Worm (Caenorhabditis elegans): ENCODE data around the gene srd-16.

The srd-16 gene

ce11 chrV:5899940-5900339 is at the start of gene srd-16:
Gene srd-16, minus strand, starts transcription at chrV:5900040.
- no peak for TF ChIP-seq dao-5 (tag; optimal IDR thresholded peaks at IDR 0.05)
- TF ChIP-seq him-1 (tag; optimal IDR thresholded peaks at IDR 0.05), result no peak
- TF ChIP-seq W03F9.2 (tag; optimal IDR thresholded peaks at IDR 0.05), result no peak

DNA sequence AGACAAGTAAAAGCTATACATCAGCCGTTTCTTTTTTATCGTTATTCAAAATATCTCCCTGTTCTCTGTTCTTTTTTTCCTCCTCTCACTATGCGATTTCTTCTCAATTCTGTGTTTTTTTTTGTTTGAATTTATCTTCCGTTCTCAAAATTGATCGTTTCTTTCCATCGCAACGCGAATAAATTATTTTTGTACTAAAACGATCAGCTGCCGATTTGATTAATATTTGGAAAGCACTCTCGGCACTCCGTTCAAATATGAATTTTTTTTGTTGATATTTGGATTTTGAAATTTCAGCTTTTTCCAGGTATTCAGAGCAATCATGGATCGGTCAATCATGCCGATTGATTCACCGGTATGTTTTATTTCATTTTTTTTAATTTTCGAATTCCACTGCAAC is 43.3 kb upstream of the srd-16 start, which contains the start of gene pst-1:
Gene pst-1 (plus strand): TSS at position 301 of the 400 bp plus-strand sequence.
- TF ChIP-seq him-1 (tag; optimal IDR thresholded peaks at IDR 0.05), result no peak
- TF ChIP-seq dao-5 (tag; optimal IDR thresholded peaks at IDR 0.05), result no peak
- no peak for TF ChIP-seq W03F9.2 (tag; optimal IDR thresholded peaks at IDR 0.05)

DNA sequence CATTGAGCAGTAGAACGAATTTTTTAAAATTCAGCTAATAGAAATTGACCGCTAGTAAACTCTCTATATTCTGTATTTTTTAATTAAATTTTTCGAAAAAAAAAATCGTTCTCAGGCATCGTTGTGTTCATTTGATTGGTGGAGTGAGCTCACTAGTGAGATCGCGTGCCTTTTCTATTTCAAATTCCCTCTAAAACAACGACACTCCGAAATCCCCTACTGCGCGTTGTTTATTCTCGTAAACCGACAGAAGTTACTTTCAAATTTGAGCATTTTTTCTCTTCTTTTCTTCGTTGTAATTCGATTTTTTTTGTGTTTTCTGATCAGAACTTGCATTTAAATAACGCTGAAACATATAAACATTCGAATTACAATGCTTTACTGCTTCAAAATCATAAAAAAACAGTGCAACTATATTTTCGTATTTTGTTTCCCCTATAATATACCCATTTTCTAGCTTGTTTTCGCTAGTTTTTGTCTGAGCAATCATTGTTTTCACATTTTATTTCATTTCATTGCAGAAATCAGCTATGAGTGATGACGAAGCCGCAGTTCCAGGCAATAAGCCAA is 39.7 kb upstream of the srd-16 start, which contains the start of gene syf-3:
Gene syf-3 (plus strand): TSS at position 520 of the 570 bp plus-strand sequence.
- no peak for TF ChIP-seq him-1 (tag; optimal IDR thresholded peaks at IDR 0.05)
- TF ChIP-seq dao-5 (tag; optimal IDR thresholded peaks at IDR 0.05), result no peak
- no peak for TF ChIP-seq W03F9.2 (tag; optimal IDR thresholded peaks at IDR 0.05)

- TF ChIP-seq W03F9.2 (tag; optimal IDR thresholded peaks at IDR 0.05) (no peak), him-1 (tag; optimal IDR thresholded peaks at IDR 0.05) (no peak), dao-5 (tag; optimal IDR thresholded peaks at IDR 0.05) (no peak)
Measured at ce11 chrV:5936691-5937090, 36.9 kb upstream of the srd-16 start, which contains the start of the genes M03F8.5 and M03F8.7. Gene M03F8.5, minus strand, starts transcription at chrV:5936791. Gene M03F8.7, plus strand, starts transcription at chrV:5936939.

DNA sequence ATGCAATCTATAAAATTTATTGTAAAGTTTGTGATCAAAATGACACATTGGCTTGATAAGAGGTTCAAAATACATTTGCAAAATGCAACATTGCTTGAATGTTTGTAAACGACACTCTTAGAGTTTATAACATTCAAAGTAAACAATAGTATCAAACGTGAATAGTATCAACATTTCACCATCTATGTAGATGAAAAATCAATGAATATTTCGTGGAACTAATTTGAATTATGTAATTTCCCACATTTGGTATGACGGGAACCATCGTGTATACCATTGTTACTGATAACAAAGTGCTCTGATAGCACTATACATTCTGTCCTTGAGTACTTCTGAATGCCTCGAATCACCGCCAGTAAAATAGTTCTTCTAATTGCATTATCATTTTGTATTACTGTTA is 30.7 kb upstream of the srd-16 start, which contains the start of gene galt-1:
Gene galt-1 (plus strand): TSS at position 318 of the 400 bp plus-strand sequence.
- TF ChIP-seq W03F9.2 (tag; optimal IDR thresholded peaks at IDR 0.05) (no peak), him-1 (tag; optimal IDR thresholded peaks at IDR 0.05) (no peak), dao-5 (tag; optimal IDR thresholded peaks at IDR 0.05) (no peak)

- no peak for TF ChIP-seq W03F9.2 (tag; optimal IDR thresholded peaks at IDR 0.05)
- TF ChIP-seq dao-5 (tag; optimal IDR thresholded peaks at IDR 0.05), result no peak
- no peak for TF ChIP-seq him-1 (tag; optimal IDR thresholded peaks at IDR 0.05)
Measured at ce11 chrV:5928006-5928405, 28.2 kb upstream of the srd-16 start.

ce11 chrV:5927347-5927746 is 27.5 kb upstream of the srd-16 start, which contains the start of gene srsx-17:
Gene srsx-17, plus strand, starts transcription at chrV:5927647.
- TF ChIP-seq dao-5 (tag; optimal IDR thresholded peaks at IDR 0.05) (no peak), W03F9.2 (tag; optimal IDR thresholded peaks at IDR 0.05) (no peak), him-1 (tag; optimal IDR thresholded peaks at IDR 0.05) (no peak)

DNA sequence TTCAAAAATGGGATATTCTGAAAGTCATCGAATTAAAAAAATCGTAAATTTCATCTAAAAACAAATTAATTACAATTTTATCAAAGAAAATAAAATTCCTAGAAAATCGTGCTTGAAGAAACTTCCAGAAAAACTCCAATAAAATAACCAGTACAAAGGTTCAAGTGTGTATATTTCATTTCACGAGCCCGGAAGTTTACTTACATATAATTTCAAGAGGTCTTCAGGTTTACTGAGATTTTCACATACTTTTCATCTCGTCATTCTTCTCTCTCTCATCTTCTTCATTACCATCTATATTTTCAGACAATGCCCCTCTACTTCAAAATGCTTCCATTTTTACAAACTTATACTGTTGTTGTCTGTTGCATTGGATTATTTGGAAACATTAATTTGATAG is 22.4 kb upstream of the srd-16 start, which contains the start of gene srsx-18:
Gene srsx-18 (plus strand): TSS at position 301 of the 400 bp plus-strand sequence.
- no peak for TF ChIP-seq W03F9.2 (tag; optimal IDR thresholded peaks at IDR 0.05)
- no peak for TF ChIP-seq dao-5 (tag; optimal IDR thresholded peaks at IDR 0.05)
- no peak for TF ChIP-seq him-1 (tag; optimal IDR thresholded peaks at IDR 0.05)

DNA sequence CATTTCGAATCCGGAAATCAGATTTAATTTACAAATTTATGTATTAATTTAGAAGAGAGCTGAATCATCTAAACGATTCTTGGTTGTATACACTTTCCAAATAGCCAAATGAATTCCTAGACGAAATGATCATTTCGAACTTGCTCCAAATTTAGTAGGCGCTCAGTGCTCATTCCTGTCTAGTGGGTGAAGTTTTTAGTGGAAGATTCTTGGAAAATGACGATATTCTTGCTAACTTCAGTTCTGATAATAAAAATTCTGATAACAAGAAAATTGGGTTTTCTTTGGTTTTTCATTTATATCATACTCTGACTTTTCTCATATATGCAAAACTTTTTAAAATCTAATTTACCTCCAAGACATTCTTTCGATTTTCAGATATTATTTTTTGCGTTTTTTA is 21.9 kb upstream of the srd-16 start:
- TF ChIP-seq him-1 (tag; optimal IDR thresholded peaks at IDR 0.05) (no peak), W03F9.2 (tag; optimal IDR thresholded peaks at IDR 0.05) (no peak), dao-5 (tag; optimal IDR thresholded peaks at IDR 0.05) (no peak)

- TF ChIP-seq dao-5 (tag; optimal IDR thresholded peaks at IDR 0.05) (no peak), W03F9.2 (tag; optimal IDR thresholded peaks at IDR 0.05) (no peak), him-1 (tag; optimal IDR thresholded peaks at IDR 0.05) (no peak)
Measured at ce11 chrV:5919887-5920286, 20.0 kb upstream of the srd-16 start, which contains the start of gene C04E6.12. Gene C04E6.12, minus strand, starts transcription at chrV:5919987.

DNA sequence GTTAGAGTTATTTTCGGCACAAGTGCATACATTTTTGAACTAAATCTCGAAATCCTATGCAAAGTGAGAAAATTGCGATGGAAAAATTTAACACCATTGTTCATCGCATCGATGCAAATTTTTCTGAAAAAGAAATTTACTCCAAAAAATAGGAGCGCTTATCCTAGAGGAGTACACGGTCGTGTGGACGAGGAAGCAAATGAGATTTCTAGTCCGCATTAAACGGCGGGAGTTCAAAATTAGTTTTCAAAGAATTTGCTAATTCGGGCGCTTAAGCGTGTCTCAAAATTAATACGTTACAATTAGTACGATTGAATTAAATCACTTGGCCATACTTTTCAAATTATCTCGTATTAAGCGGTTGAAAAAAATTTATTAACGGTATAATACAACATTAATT is 17.9 kb upstream of the srd-16 start, which contains the start of gene lrpr-1:
Gene lrpr-1 (minus strand): TSS at position 185 of the 400 bp plus-strand sequence.
- TF ChIP-seq W03F9.2 (tag; optimal IDR thresholded peaks at IDR 0.05) (no peak), dao-5 (tag; optimal IDR thresholded peaks at IDR 0.05) (no peak), him-1 (tag; optimal IDR thresholded peaks at IDR 0.05) (peak; percentile 89)

- TF ChIP-seq dao-5 (tag; optimal IDR thresholded peaks at IDR 0.05), result no peak
- no peak for TF ChIP-seq him-1 (tag; optimal IDR thresholded peaks at IDR 0.05)
- TF ChIP-seq W03F9.2 (tag; optimal IDR thresholded peaks at IDR 0.05), result no peak
Measured at ce11 chrV:5916862-5917261, 17.0 kb upstream of the srd-16 start.

- TF ChIP-seq dao-5 (tag; optimal IDR thresholded peaks at IDR 0.05) (no peak), him-1 (tag; optimal IDR thresholded peaks at IDR 0.05) (no peak), W03F9.2 (tag; optimal IDR thresholded peaks at IDR 0.05) (no peak)
Measured at ce11 chrV:5912426-5912825, 12.6 kb upstream of the srd-16 start, which contains the start of gene C04E6.13. Gene C04E6.13, plus strand, starts transcription at chrV:5912726.

- TF ChIP-seq him-1 (tag; optimal IDR thresholded peaks at IDR 0.05) (no peak), dao-5 (tag; optimal IDR thresholded peaks at IDR 0.05) (no peak), W03F9.2 (tag; optimal IDR thresholded peaks at IDR 0.05) (no peak)
Measured at ce11 chrV:5907090-5907489, 7.2 kb upstream of the srd-16 start, which contains the start of gene C04E6.4. Gene C04E6.4, plus strand, starts transcription at chrV:5907390.
